Worm (Caenorhabditis elegans) whole organism, early embryonic: Measurements from ENCODE around the gene F54D5.7.

Source experiments
- B0310.2 ChIP-seq: sonication (generic microtip); optimal IDR thresholded peaks from 2 replicates; lab custom pipeline; 2016; ENCODE audit warnings: mild to moderate bottlenecking, missing genetic modification characterization, missing compliant biosample characterization
- ama-1 ChIP-seq: fragments of 150-350 bp; optimal IDR thresholded peaks from 2 replicates; lab custom pipeline; 2014
- ceh-36 ChIP-seq: sonication (generic microtip); optimal IDR thresholded peaks from 2 replicates; lab custom pipeline; 2016; ENCODE audit warnings: missing genetic modification characterization, inconsistent platforms, missing compliant biosample characterization
- ets-7 ChIP-seq: sonication (generic microtip); optimal IDR thresholded peaks from 2 replicates; lab custom pipeline; 2016; ENCODE audit warnings: missing genotype, missing genetic modification characterization, missing compliant biosample characterization
- flt-1 ChIP-seq: fragments of 200-800 bp; sonication (Bioruptor generic); IDR thresholded peaks from 2 replicates; pipeline ENCODE4 v1.3.6; 2022; ENCODE audit warnings: missing genetic modification characterization, missing compliant biosample characterization
- hmg-4 ChIP-seq: fragments of 200-800 bp; sonication (Bioruptor generic); optimal IDR thresholded peaks from 2 replicates; lab custom pipeline; 2018; ENCODE audit warnings: mild to moderate bottlenecking, missing genetic modification characterization, missing compliant biosample characterization
- hnd-1 ChIP-seq: sonication (generic microtip); optimal IDR thresholded peaks from 2 replicates; lab custom pipeline; 2016; ENCODE audit warnings: missing genetic modification characterization, missing compliant biosample characterization
- pes-1 ChIP-seq: fragments of 200-800 bp; sonication (Bioruptor generic); IDR thresholded peaks from 2 replicates; pipeline ENCODE4 v1.3.6; 2022; ENCODE audit warnings: missing genetic modification reagents, missing genetic modification characterization, missing compliant biosample characterization
- scrt-1 ChIP-seq: fragments of 200-800 bp; sonication (Bioruptor generic); IDR thresholded peaks from 2 replicates; pipeline ENCODE4 v1.3.6; 2022; ENCODE audit warnings: missing genetic modification characterization, missing compliant biosample characterization
- sea-1 ChIP-seq: fragments of 200-800 bp; sonication (Bioruptor generic); conservative IDR thresholded peaks from 2 replicates; pipeline ENCODE4 v1.3.6; 2022; ENCODE audit warnings: missing genetic modification characterization, missing compliant biosample characterization
- tbx-11 ChIP-seq: fragments of 200-800 bp; sonication (Bioruptor generic); IDR thresholded peaks from 2 replicates; pipeline ENCODE4 v1.3.6; 2022; ENCODE audit warnings: missing genetic modification characterization, missing compliant biosample characterization
- tra-4 ChIP-seq: sonication (generic microtip); optimal IDR thresholded peaks from 2 replicates; lab custom pipeline; 2017; ENCODE audit warnings: missing genetic modification characterization, missing compliant biosample characterization

- TF ChIP-seq scrt-1 (no peak), tbx-11 (no peak), ama-1 (no peak), ceh-36 (tag; lab: Kevin White, UChicago) (no peak), flt-1 (no peak), hnd-1 (tag; lab: Kevin White, UChicago) (no peak), ets-7 (tag; lab: Kevin White, UChicago) (no peak), tra-4 (no peak), sea-1 (GFP tag; lab: Robert Waterston, UW) (no peak), hmg-4 (GFP tag; lab: Kevin White, UChicago) (no peak), B0310.2 (tag; lab: Kevin White, UChicago) (no peak), pes-1 (GFP tag; lab: Robert Waterston, UW) (no peak)
These were observed 36.9 kb upstream of the F54D5.7 start, which contains the start of gene npr-41 for ce11 chrII:11510373-11510772.
